Fruit fly (Drosophila melanogaster) Kc167 (cell line): ENCODE data around the gene CG9915.

Experiments
- Myc ChIP-seq: fragments of >200 bp; optimal IDR thresholded peaks from 2 replicates; lab custom pipeline; 2017; ENCODE audit warnings: missing external identifiers
- Sin3A ChIP-seq: fragments of >200 bp; optimal IDR thresholded peaks from 2 replicates; lab custom pipeline; 2018; ENCODE audit warnings: missing external identifiers
- h ChIP-seq: fragments of >200 bp; optimal IDR thresholded peaks from 3 replicates; lab custom pipeline; 2018; ENCODE audit warnings: missing external identifiers
- insv ChIP-seq: fragments of >200 bp; optimal IDR thresholded peaks from 3 replicates; lab custom pipeline; 2018; ENCODE audit warnings: missing external identifiers
- psq ChIP-seq: fragments of >200 bp; optimal IDR thresholded peaks from 2 replicates; lab custom pipeline; 2017; ENCODE audit warnings: missing external identifiers
- ttk ChIP-seq: sonication (Bioruptor generic); optimal IDR thresholded peaks from 2 replicates; lab custom pipeline; 2017; ENCODE audit warnings: missing external identifiers

Gene CG9915

dm6 chrX:16323536-16323935 lies 10.6 kb upstream of the CG9915 start:
- TF ChIP-seq ttk (lab: Kevin White, UChicago) (no peak), psq (lab: Kevin White, UChicago) (no peak)

dm6 chrX:16323063-16323462 lies 10.1 kb upstream of the CG9915 start, which contains the start of the genes CG9917 and CG32579:
TSS of gene CG9917 (minus strand) at chrX:16323231.
TSS of gene CG32579 (plus strand) at chrX:16323286.
- TF ChIP-seq insv (lab: Kevin White, UChicago), result no peak
- no peak for TF ChIP-seq psq (lab: Kevin White, UChicago)
- no peak for TF ChIP-seq ttk (lab: Kevin White, UChicago)
- TF ChIP-seq Myc (lab: Kevin White, UChicago), result no peak
- no peak for TF ChIP-seq Sin3A (lab: Kevin White, UChicago)
- no peak for TF ChIP-seq h

- TF ChIP-seq psq (lab: Kevin White, UChicago), result no peak
- no peak for TF ChIP-seq ttk (lab: Kevin White, UChicago)
- TF ChIP-seq h, result no peak
- no peak for TF ChIP-seq Sin3A (lab: Kevin White, UChicago)
- no peak for TF ChIP-seq insv (lab: Kevin White, UChicago)
Observed at dm6 chrX:16321037-16321436, 8.1 kb upstream of the CG9915 start.

- no peak for TF ChIP-seq Sin3A (lab: Kevin White, UChicago)
- TF ChIP-seq ttk (lab: Kevin White, UChicago), result no peak
- no peak for TF ChIP-seq h
- TF ChIP-seq insv (lab: Kevin White, UChicago), result no peak
- no peak for TF ChIP-seq Myc (lab: Kevin White, UChicago)
- no peak for TF ChIP-seq psq (lab: Kevin White, UChicago)
Observed at dm6 chrX:16320197-16320921, 7.4 kb upstream of the CG9915 start, which contains the start of gene Cyp1. TSS of gene Cyp1 (minus strand) at chrX:16320370.

- TF ChIP-seq ttk (lab: Kevin White, UChicago) (no peak), Myc (lab: Kevin White, UChicago) (no peak), Sin3A (lab: Kevin White, UChicago) (no peak), h (no peak), psq (lab: Kevin White, UChicago) (no peak)
Observed at dm6 chrX:16319558-16319924, 6.6 kb upstream of the CG9915 start.

- TF ChIP-seq Sin3A (lab: Kevin White, UChicago) (no peak), ttk (lab: Kevin White, UChicago) (no peak), psq (lab: Kevin White, UChicago) (no peak), h (no peak), Myc (lab: Kevin White, UChicago) (no peak), insv (lab: Kevin White, UChicago) (no peak)
Observed at dm6 chrX:16318858-16319557, 6.1 kb upstream of the CG9915 start.

dm6 chrX:16309764-16310163 lies 3.2 kb downstream of the CG9915 start:
- TF ChIP-seq ttk (lab: Kevin White, UChicago), result no peak
- no peak for TF ChIP-seq Myc (lab: Kevin White, UChicago)
- TF ChIP-seq psq (lab: Kevin White, UChicago), result no peak
- TF ChIP-seq h, result no peak
- TF ChIP-seq Sin3A (lab: Kevin White, UChicago), result no peak
- TF ChIP-seq insv (lab: Kevin White, UChicago), result no peak

dm6 chrX:16308953-16309352 lies 4.0 kb downstream of the CG9915 start:
- TF ChIP-seq h (no peak), insv (lab: Kevin White, UChicago) (no peak), ttk (lab: Kevin White, UChicago) (no peak), psq (lab: Kevin White, UChicago) (no peak), Myc (lab: Kevin White, UChicago) (no peak), Sin3A (lab: Kevin White, UChicago) (no peak)

dm6 chrX:16308310-16308918 lies 4.5 kb downstream of the CG9915 start, which contains the start of gene Had1:
TSS of gene Had1 (minus strand) at chrX:16308667.
- TF ChIP-seq Sin3A (lab: Kevin White, UChicago) (no peak), insv (lab: Kevin White, UChicago) (no peak), ttk (lab: Kevin White, UChicago) (no peak), h (no peak), Myc (lab: Kevin White, UChicago) (no peak), psq (lab: Kevin White, UChicago) (no peak)

- TF ChIP-seq Myc (lab: Kevin White, UChicago) (no peak), Sin3A (lab: Kevin White, UChicago) (no peak), h (no peak), ttk (lab: Kevin White, UChicago) (no peak), psq (lab: Kevin White, UChicago) (no peak), insv (lab: Kevin White, UChicago) (no peak)
Observed at dm6 chrX:16303636-16304035, 9.3 kb downstream of the CG9915 start, which contains the start of gene CG3679. TSS of gene CG3679 (plus strand) at chrX:16303870.

dm6 chrX:16297618-16298017 lies 15.3 kb downstream of the CG9915 start, which contains the start of gene ERp44:
TSS of gene ERp44 (minus strand) at chrX:16297718.
- TF ChIP-seq Sin3A (lab: Kevin White, UChicago) (no peak), insv (lab: Kevin White, UChicago) (no peak), ttk (lab: Kevin White, UChicago) (no peak), h (no peak), psq (lab: Kevin White, UChicago) (no peak), Myc (lab: Kevin White, UChicago) (no peak)
